Worm (Caenorhabditis elegans) whole organism, young adult: ENCODE results near the gene C50B8.4.

ENCODE experiments used
- D2030.7 ChIP-seq: fragments of 200-800 bp; sonication (Bioruptor generic); IDR thresholded peaks from 2 replicates; pipeline ENCODE4 v1.3.6; 2022; ENCODE audit warnings: missing genetic modification reagents, missing genetic modification characterization, missing compliant biosample characterization
- atf-7 ChIP-seq: sonication (generic microtip); optimal IDR thresholded peaks from 2 replicates; lab custom pipeline; 2017; ENCODE audit warnings: mild to moderate bottlenecking, missing genetic modification characterization, missing compliant biosample characterization
- attf-6 ChIP-seq: fragments of 200-800 bp; sonication (Bioruptor generic); IDR thresholded peaks from 2 replicates; pipeline ENCODE4 v1.3.6; 2022; ENCODE audit warnings: missing genetic modification reagents, missing genetic modification characterization, missing compliant biosample characterization
- ceh-91 ChIP-seq: fragments of 200-800 bp; sonication (Bioruptor generic); IDR thresholded peaks from 2 replicates; pipeline ENCODE4 v1.3.6; 2022; ENCODE audit warnings: missing genetic modification reagents, missing genetic modification characterization, missing compliant biosample characterization
- dox-1 ChIP-seq: fragments of 200-800 bp; sonication (Bioruptor generic); IDR thresholded peaks from 2 replicates; pipeline ENCODE4 v1.3.6; 2022; ENCODE audit warnings: missing genetic modification reagents, missing genetic modification characterization, missing compliant biosample characterization
- dpl-1 ChIP-seq: fragments of 150-350 bp; optimal IDR thresholded peaks from 2 replicates; lab custom pipeline; 2014; ENCODE audit warnings: missing biosample characterization, missing genetic modification reagents, missing genetic modification characterization
- hsf-1 ChIP-seq: fragments of 200-800 bp; sonication (Bioruptor generic); IDR thresholded peaks from 2 replicates; pipeline ENCODE4 v1.3.6; 2022; ENCODE audit warnings: missing genetic modification reagents, missing genetic modification characterization, missing compliant biosample characterization
- madf-10 ChIP-seq: sonication (generic microtip); optimal IDR thresholded peaks from 2 replicates; lab custom pipeline; 2016; ENCODE audit warnings: mild to moderate bottlenecking, missing genetic modification characterization, missing compliant biosample characterization
- nfya-1 ChIP-seq: sonication (generic microtip); optimal IDR thresholded peaks from 2 replicates; lab custom pipeline; 2017; ENCODE audit warnings: antibody characterized with exemption, missing compliant biosample characterization, missing genetic modification characterization, borderline replicate concordance; ENCODE audit not compliant: insufficient read depth
- pha-4 ChIP-seq: fragments of 150-350 bp; sonication (generic microtip); optimal IDR thresholded peaks from 2 replicates; lab custom pipeline; 2014; ENCODE audit warnings: missing biosample characterization, missing genetic modification reagents, missing genetic modification characterization
- rcor-1 ChIP-seq: fragments of 200-800 bp; sonication (Bioruptor generic); IDR thresholded peaks from 2 replicates; pipeline ENCODE4 v1.3.6; 2022; ENCODE audit warnings: missing genetic modification reagents, missing genetic modification characterization, missing compliant biosample characterization
- rec-8 ChIP-seq, 2 experiments: sonication (generic microtip); optimal IDR thresholded peaks; 2 replicates each; lab custom pipeline; 2016; ENCODE audit warnings: mild to moderate bottlenecking in 2 of 2, missing genetic modification characterization in 2 of 2, missing genetic modification reagents in 2 of 2, missing genotype in 2 of 2, missing biosample characterization in 1 of 2, missing compliant biosample characterization in 1 of 2, moderate library complexity in 1 of 2
- rpc-1 ChIP-seq, 2 experiments: fragments of 150-350 bp in 1 of 2; sonication (generic microtip) in 1 of 2; optimal IDR thresholded peaks; 2 replicates each; lab custom pipeline; 2014 to 2018; ENCODE audit warnings: missing biosample characterization in 1 of 2, missing genetic modification characterization in 1 of 2, missing genetic modification reagents in 1 of 2, missing genotype in 1 of 2
- unc-62 ChIP-seq: fragments of 150-350 bp; optimal IDR thresholded peaks from 2 replicates; lab custom pipeline; 2014; ENCODE audit warnings: missing biosample characterization, missing genetic modification reagents, missing genetic modification characterization

DNA sequence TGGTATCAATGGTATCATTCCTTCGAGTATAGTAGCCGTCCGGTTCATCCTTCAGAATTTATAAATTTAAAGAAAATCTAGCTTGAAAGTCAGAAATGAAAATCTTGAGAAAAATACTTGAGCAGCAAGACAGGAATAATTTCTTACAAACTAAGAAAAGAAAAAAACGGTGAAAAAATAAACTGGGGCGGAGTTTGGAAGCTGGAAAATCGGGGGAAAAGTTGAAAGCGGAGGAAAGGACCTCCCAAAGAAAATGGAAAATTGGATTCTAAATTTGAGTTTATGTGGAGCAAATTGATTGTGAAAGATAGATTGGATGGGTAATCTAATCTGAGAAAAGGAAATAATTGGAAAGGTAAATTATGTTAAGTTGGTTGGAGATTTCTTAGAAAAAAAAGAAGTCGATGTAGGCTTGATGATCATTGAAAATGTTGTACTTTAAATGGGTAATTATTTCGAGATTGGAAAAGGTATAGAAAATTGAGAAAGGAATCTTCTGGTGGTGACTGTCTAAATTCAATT, 35.7 kb upstream of the C50B8.4 start, which contains the start of gene frpr-5:
- TF ChIP-seq D2030.7 (GFP tag; lab: Robert Waterston, UW) = no peak
- TF ChIP-seq hsf-1 (GFP tag; lab: Robert Waterston, UW) = no peak
- no peak for TF ChIP-seq nfya-1 (tag; lab: Kevin White, UChicago)
- TF ChIP-seq atf-7 (tag; lab: Kevin White, UChicago) = no peak
- TF ChIP-seq madf-10 (tag; lab: Kevin White, UChicago) = no peak
- no peak for TF ChIP-seq unc-62 (GFP tag; lab: Kevin White, UChicago)
- TF ChIP-seq dpl-1 (GFP tag; lab: Kevin White, UChicago) = no peak
- no peak for TF ChIP-seq ceh-91 (GFP tag; lab: Robert Waterston, UW)
- TF ChIP-seq rec-8 (tag; optimal IDR thresholded peaks at IDR 0.05; lab: Kevin White, UChicago) = no peak
- TF ChIP-seq attf-6 (GFP tag; lab: Robert Waterston, UW) = no peak
- TF ChIP-seq rpc-1 (optimal IDR thresholded peaks at IDR 0.05; lab: Kevin White, UChicago) = no peak
- TF ChIP-seq rpc-1 (tag; optimal IDR thresholded peaks at IDR 0.05; lab: Kevin White, UChicago) = no peak
- no peak for TF ChIP-seq dox-1 (GFP tag; lab: Robert Waterston, UW)
- no peak for TF ChIP-seq pha-4 (tag; lab: Kevin White, UChicago)
- TF ChIP-seq rcor-1 = no peak
